Worm (Caenorhabditis elegans) whole organism, late embryonic: ENCODE results near the gene npl-4.1.

Experiments
- ama-1 ChIP-seq: fragments of 150-350 bp; optimal IDR thresholded peaks from 2 replicates; lab custom pipeline; 2014
- eyg-1 ChIP-seq: sonication (generic microtip); optimal IDR thresholded peaks from 2 replicates; lab custom pipeline; 2016; ENCODE audit warnings: missing genotype, missing genetic modification characterization, missing compliant biosample characterization
- pha-4 ChIP-seq: fragments of 150-350 bp; optimal IDR thresholded peaks from 2 replicates; lab custom pipeline; 2018; ENCODE audit warnings: missing biosample characterization, missing genetic modification reagents, missing genetic modification characterization
- rnt-1 ChIP-seq: sonication (generic microtip); optimal IDR thresholded peaks from 2 replicates; lab custom pipeline; 2016; ENCODE audit warnings: missing genetic modification characterization, missing compliant biosample characterization

DNA sequence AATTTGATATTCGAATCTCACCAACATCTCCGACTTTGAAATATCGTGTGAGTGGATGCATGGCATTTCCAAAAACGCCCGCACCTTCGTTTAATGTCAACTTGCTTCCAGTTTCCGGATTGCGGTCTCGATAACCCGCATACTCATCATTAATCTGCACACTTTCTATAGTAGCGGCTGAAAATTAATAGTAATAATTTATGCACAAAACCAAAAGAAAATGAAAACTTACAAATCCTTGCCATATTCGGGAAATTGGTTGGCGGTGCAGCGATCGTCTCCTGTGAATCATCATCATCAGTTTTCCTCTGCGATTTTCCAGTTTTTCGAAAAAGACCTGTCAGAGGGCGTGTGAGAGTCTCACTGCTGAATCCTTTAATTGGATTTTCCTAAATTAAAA lies 29.0 kb downstream of the npl-4.1 start:
- TF ChIP-seq rnt-1 (tag; lab: Kevin White, UChicago) (no peak), pha-4 (tag; lab: Kevin White, UChicago) (no peak), ama-1 (lab: Kevin White, UChicago) (no peak), eyg-1 (tag; lab: Kevin White, UChicago) (no peak)
